Fruit fly (Drosophila melanogaster) whole organism, embryonic: ENCODE results near the gene CG9289.

Experiments used
- ATbp ChIP-seq: fragments of 200-800 bp; sonication (Bioruptor generic); optimal IDR thresholded peaks from 2 replicates; lab custom pipeline; 2017; ENCODE audit warnings: missing biosample characterization, mild to moderate bottlenecking, missing genetic modification characterization, missing genetic modification reagents
- BtbVII ChIP-seq: fragments of 200-800 bp; sonication (Bioruptor generic); optimal IDR thresholded peaks from 3 replicates; lab custom pipeline; 2017; ENCODE audit warnings: missing biosample characterization, mild to moderate bottlenecking, missing genetic modification characterization
- CG1024 ChIP-seq: fragments of 200-800 bp; sonication (Bioruptor generic); IDR thresholded peaks from 2 replicates; pipeline ENCODE4 v1.3.6; 2022; ENCODE audit warnings: missing biosample characterization, missing genetic modification characterization
- CG10543 ChIP-seq: fragments of 200-800 bp; sonication (Bioruptor generic); optimal IDR thresholded peaks from 3 replicates; lab custom pipeline; 2017; ENCODE audit warnings: missing biosample characterization, mild to moderate bottlenecking, missing genetic modification characterization, moderate library complexity
- CG11456 ChIP-seq: fragments of 200-800 bp; sonication (Bioruptor generic); IDR thresholded peaks from 3 replicates; pipeline ENCODE4 v1.3.6; 2022; ENCODE audit warnings: missing biosample characterization, missing genetic modification characterization
- CG13296 ChIP-seq: fragments of 200-800 bp; sonication (Bioruptor generic); optimal IDR thresholded peaks from 3 replicates; lab custom pipeline; 2018; ENCODE audit warnings: missing biosample characterization, mild to moderate bottlenecking, missing genetic modification characterization
- CG14014 ChIP-seq: fragments of 200-800 bp; sonication (Bioruptor generic); IDR thresholded peaks from 2 replicates; pipeline ENCODE4 v1.3.6; 2022; ENCODE audit warnings: missing biosample characterization, missing genetic modification characterization
- CG14050 ChIP-seq: fragments of 200-800 bp; sonication (Bioruptor generic); IDR thresholded peaks from 3 replicates; pipeline ENCODE4 v1.3.6; 2022; ENCODE audit warnings: missing biosample characterization, missing genetic modification characterization
- CG14710 ChIP-seq: fragments of 200-800 bp; sonication (Bioruptor generic); optimal IDR thresholded peaks from 3 replicates; lab custom pipeline; 2019; ENCODE audit warnings: missing biosample characterization, mild to moderate bottlenecking, missing genetic modification characterization, moderate library complexity
- CG1529 ChIP-seq: fragments of 200-800 bp; sonication (Bioruptor generic); optimal IDR thresholded peaks from 3 replicates; lab custom pipeline; 2018; ENCODE audit warnings: missing biosample characterization, missing genetic modification characterization
- CG17328 ChIP-seq: fragments of 200-800 bp; sonication (Bioruptor generic); IDR thresholded peaks from 2 replicates; pipeline ENCODE4 v1.3.6; 2022; ENCODE audit warnings: missing biosample characterization, missing genetic modification characterization
- CG17912 ChIP-seq: fragments of 200-800 bp; sonication (Bioruptor generic); optimal IDR thresholded peaks from 2 replicates; lab custom pipeline; 2018; ENCODE audit warnings: missing biosample characterization, mild to moderate bottlenecking, missing genetic modification characterization
- CG33213 ChIP-seq: fragments of 200-800 bp; sonication (Bioruptor generic); optimal IDR thresholded peaks from 3 replicates; lab custom pipeline; 2016; ENCODE audit warnings: missing biosample characterization, missing genetic modification characterization
- CG3407 ChIP-seq: fragments of 200-800 bp; sonication (Bioruptor generic); optimal IDR thresholded peaks from 2 replicates; lab custom pipeline; 2018; ENCODE audit warnings: missing biosample characterization, mild to moderate bottlenecking, missing genetic modification characterization
- CG34224 ChIP-seq: fragments of 200-800 bp; sonication (Bioruptor generic); IDR thresholded peaks from 3 replicates; pipeline ENCODE4 v1.3.6; 2022; ENCODE audit warnings: missing biosample characterization, missing genetic modification characterization; ENCODE audit not compliant: partially characterized antibody
- CG4360 ChIP-seq: fragments of 200-800 bp; sonication (Bioruptor generic); IDR thresholded peaks from 2 replicates; pipeline ENCODE4 v1.3.6; 2022; ENCODE audit warnings: missing biosample characterization, missing genetic modification characterization
- CG7271 ChIP-seq: fragments of 200-800 bp; sonication (Bioruptor generic); optimal IDR thresholded peaks from 2 replicates; lab custom pipeline; 2018; ENCODE audit warnings: missing biosample characterization, mild to moderate bottlenecking, missing genetic modification characterization, moderate library complexity
- CG8388 ChIP-seq: fragments of 200-800 bp; sonication (Bioruptor generic); optimal IDR thresholded peaks from 2 replicates; lab custom pipeline; 2019; ENCODE audit warnings: missing biosample characterization, mild to moderate bottlenecking, missing genetic modification characterization, moderate library complexity
- Dad ChIP-seq: fragments of 200-800 bp; sonication (Bioruptor generic); optimal IDR thresholded peaks from 3 replicates; lab custom pipeline; 2016; ENCODE audit warnings: missing biosample characterization, missing genetic modification characterization
- Dbx ChIP-seq: fragments of 200-800 bp; sonication (Bioruptor generic); IDR thresholded peaks from 3 replicates; pipeline ENCODE4 v1.3.6; 2022; ENCODE audit warnings: missing biosample characterization, missing genetic modification characterization
- Dfd ChIP-seq, 2 experiments: fragments of >200 bp; optimal IDR thresholded peaks; 2 replicates each; lab custom pipeline; 2017; ENCODE audit warnings: missing biosample characterization in 2 of 2, missing genetic modification characterization in 2 of 2
- Dp ChIP-seq: fragments of 200-800 bp; sonication (Bioruptor generic); optimal IDR thresholded peaks from 2 replicates; lab custom pipeline; 2018; ENCODE audit warnings: missing biosample characterization, mild to moderate bottlenecking, missing genetic modification characterization, moderate library complexity
- Ets97D ChIP-seq: fragments of 200-800 bp; sonication (Bioruptor generic); optimal IDR thresholded peaks from 3 replicates; lab custom pipeline; 2016; ENCODE audit warnings: missing biosample characterization, missing genetic modification characterization
- HLHmδ ChIP-seq: fragments of 200-800 bp; sonication (Bioruptor generic); optimal IDR thresholded peaks from 2 replicates; lab custom pipeline; 2018; ENCODE audit warnings: missing biosample characterization, mild to moderate bottlenecking, missing genetic modification characterization, moderate library complexity
- Hr39 ChIP-seq: fragments of >200 bp; optimal IDR thresholded peaks from 2 replicates; lab custom pipeline; 2017
- Med ChIP-seq: fragments of 200-800 bp; sonication (Bioruptor generic); peaks from one replicate; lab custom pipeline; 2016; ENCODE audit warnings: missing biosample characterization, missing genetic modification characterization, mild to moderate bottlenecking, inconsistent platforms, moderate library complexity
- NFAT ChIP-seq: fragments of 200-800 bp; sonication (Bioruptor generic); IDR thresholded peaks from 2 replicates; pipeline ENCODE4 v1.3.6; 2022; ENCODE audit warnings: missing biosample characterization, missing genetic modification characterization
- Opbp ChIP-seq: fragments of 200-800 bp; sonication (Bioruptor generic); IDR thresholded peaks from 3 replicates; pipeline ENCODE4 v1.3.6; 2022; ENCODE audit warnings: missing biosample characterization, missing genetic modification characterization; ENCODE audit not compliant: partially characterized antibody
- Scr ChIP-seq: fragments of 200-800 bp; sonication (Bioruptor generic); IDR thresholded peaks from 2 replicates; pipeline ENCODE4 v1.3.6; 2022; ENCODE audit warnings: missing biosample characterization, missing genetic modification characterization; ENCODE audit not compliant: partially characterized antibody
- Tbp ChIP-seq: fragments of >200 bp; optimal IDR thresholded peaks from 2 replicates; lab custom pipeline; 2018; ENCODE audit warnings: missing biosample characterization, missing genetic modification characterization
- az2 ChIP-seq: fragments of 200-800 bp; sonication (Bioruptor generic); optimal IDR thresholded peaks from 3 replicates; lab custom pipeline; 2016; ENCODE audit warnings: missing biosample characterization, missing genetic modification characterization
- cato ChIP-seq: fragments of 200-800 bp; sonication (Bioruptor generic); optimal IDR thresholded peaks from 2 replicates; lab custom pipeline; 2016; ENCODE audit warnings: missing biosample characterization, missing genetic modification characterization, borderline replicate concordance
- chinmo ChIP-seq: fragments of 200-800 bp; sonication (Bioruptor generic); IDR thresholded peaks from 4 replicates; pipeline ENCODE4 v1.3.6; 2022; ENCODE audit warnings: missing biosample characterization, missing genetic modification characterization; ENCODE audit not compliant: partially characterized antibody
- chm ChIP-seq: fragments of 200-800 bp; sonication (Bioruptor generic); IDR thresholded peaks from 2 replicates; pipeline ENCODE4 v1.3.6; 2022; ENCODE audit warnings: missing biosample characterization, missing genetic modification characterization
- ci ChIP-seq: fragments of 200-800 bp; sonication (Bioruptor generic); IDR thresholded peaks from 3 replicates; pipeline ENCODE4 v1.3.6; 2022; ENCODE audit warnings: missing biosample characterization, missing genetic modification characterization
- crp ChIP-seq, 2 experiments: fragments of 200-800 bp; sonication (Bioruptor generic); optimal IDR thresholded peaks; 2 replicates in 1 of 2; 3 replicates in 1 of 2; lab custom pipeline; 2017; ENCODE audit warnings: missing biosample characterization in 2 of 2, missing genetic modification characterization in 2 of 2, mild to moderate bottlenecking in 1 of 2, moderate library complexity in 1 of 2
- fd3F ChIP-seq: fragments of 200-800 bp; sonication (Bioruptor generic); optimal IDR thresholded peaks from 2 replicates; lab custom pipeline; 2018; ENCODE audit warnings: missing biosample characterization, mild to moderate bottlenecking, missing genetic modification characterization, moderate library complexity
- fd64A ChIP-seq: fragments of 200-800 bp; sonication (Bioruptor generic); optimal IDR thresholded peaks from 3 replicates; lab custom pipeline; 2018; ENCODE audit warnings: missing biosample characterization, mild to moderate bottlenecking, missing genetic modification characterization
- h ChIP-seq: fragments of >200 bp; optimal IDR thresholded peaks from 2 replicates; lab custom pipeline; 2017
- inv ChIP-seq: fragments of 200-800 bp; sonication (Bioruptor generic); IDR thresholded peaks from 2 replicates; pipeline ENCODE4 v1.3.6; 2022; ENCODE audit warnings: missing biosample characterization, missing genetic modification characterization; ENCODE audit not compliant: partially characterized antibody
- knrl ChIP-seq: fragments of 200-800 bp; sonication (Bioruptor generic); IDR thresholded peaks from 3 replicates; pipeline ENCODE4 v1.3.6; 2022; ENCODE audit warnings: missing biosample characterization, missing genetic modification characterization; ENCODE audit not compliant: partially characterized antibody
- lov ChIP-seq, 2 experiments: fragments of 200-800 bp in 1 of 2; fragments of >200 bp in 1 of 2; sonication (Bioruptor generic) in 1 of 2; IDR thresholded peaks in 1 of 2; optimal IDR thresholded peaks in 1 of 2; 2 replicates in 1 of 2; 3 replicates in 1 of 2; pipeline versions ENCODE4 v1.3.6 to Lab custom; 2017 to 2022; ENCODE audit warnings: missing biosample characterization in 1 of 2, missing genetic modification characterization in 1 of 2
- otp ChIP-seq: fragments of 200-800 bp; sonication (Bioruptor generic); IDR thresholded peaks from 3 replicates; pipeline ENCODE4, ENCODE4 v1.3.6; 2022; ENCODE audit warnings: missing biosample characterization, missing genetic modification characterization
- prd ChIP-seq, 3 experiments: fragments of >200 bp in 2 of 3; fragments of 200-800 bp in 1 of 3; sonication (Bioruptor generic) in 1 of 3; optimal IDR thresholded peaks in 2 of 3; IDR thresholded peaks in 1 of 3; 2 replicates in 2 of 3; 3 replicates in 1 of 3; pipeline versions ENCODE4 v1.3.6 to Lab custom; 2017 to 2022; ENCODE audit warnings: missing biosample characterization in 1 of 3, missing genetic modification characterization in 1 of 3
- run ChIP-seq: fragments of 200-800 bp; sonication (Bioruptor generic); optimal IDR thresholded peaks from 3 replicates; lab custom pipeline; 2018; ENCODE audit warnings: missing biosample characterization, mild to moderate bottlenecking, missing genetic modification characterization
- sens ChIP-seq: fragments of 200-800 bp; sonication (Bioruptor generic); peaks from one replicate; lab custom pipeline; 2016; ENCODE audit warnings: missing biosample characterization, missing genetic modification characterization
- shn ChIP-seq: fragments of 200-800 bp; sonication (Bioruptor generic); optimal IDR thresholded peaks from 3 replicates; lab custom pipeline; 2016; ENCODE audit warnings: missing biosample characterization, missing genetic modification characterization
- tio ChIP-seq: fragments of 200-800 bp; sonication (Bioruptor generic); optimal IDR thresholded peaks from 2 replicates; lab custom pipeline; 2017; ENCODE audit warnings: missing biosample characterization, missing genetic modification characterization, inconsistent platforms
- unc-4 ChIP-seq: fragments of 200-800 bp; sonication (Bioruptor generic); IDR thresholded peaks from 2 replicates; pipeline ENCODE4 v1.3.6; 2022; ENCODE audit warnings: missing biosample characterization, missing genetic modification characterization; ENCODE audit not compliant: partially characterized antibody
- zfh1 ChIP-seq: fragments of 200-800 bp; sonication (Bioruptor generic); IDR thresholded peaks from 3 replicates; pipeline ENCODE4 v1.3.6; 2022; ENCODE audit warnings: missing biosample characterization, missing genetic modification characterization

CG9289 gene

DNA sequence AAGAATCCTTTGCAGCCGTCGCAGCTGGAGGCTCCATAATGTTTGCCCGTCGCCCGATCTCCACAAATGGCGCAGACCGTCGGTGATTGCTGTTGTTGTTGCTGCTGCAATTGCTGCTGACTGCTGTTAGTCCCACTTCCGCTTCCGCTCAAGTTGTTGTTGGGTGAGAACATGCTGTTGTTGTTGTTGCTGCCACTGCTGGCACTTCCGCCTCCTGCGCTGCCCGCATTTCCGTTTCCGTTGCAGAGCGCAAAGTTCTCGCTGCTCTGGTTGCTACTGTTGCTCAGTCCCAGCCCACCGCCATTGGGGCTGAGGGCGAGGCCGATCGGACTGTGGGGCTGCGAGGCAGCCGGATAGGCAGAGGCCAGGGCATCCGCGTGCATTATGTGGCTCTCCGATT, 5.7 kb upstream of the CG9289 start:
- TF ChIP-seq CG3407 (GFP tag; lab: Kevin White, UChicago) (peak; percentile 9), Opbp (GFP tag; lab: Robert Waterston, UW) (peak; percentile 35; the same call in 1 of the 3 replicates), Hr39 (no peak), CG10543 (no peak), HLHmδ (GFP tag; lab: Kevin White, UChicago) (peak; percentile 46), h (lab: Kevin White, UChicago) (no peak), Med (peak; percentile 73), chm (peak; percentile 72), CG14050 (no peak), CG17912 (no peak), Dfd (GFP tag; optimal IDR thresholded peaks at IDR 0.05; lab: Kevin White, UChicago) (no peak), fd64A (GFP tag; lab: Kevin White, UChicago) (no peak), CG1024 (GFP tag; lab: Robert Waterston, UW) (no peak; the same call in 1 of the 2 replicates), CG14014 (GFP tag; lab: Robert Waterston, UW) (no peak), CG4360 (GFP tag; lab: Robert Waterston, UW) (peak; percentile 73), cato (no peak), Dad (GFP tag; lab: Kevin White, UChicago) (no peak), tio (GFP tag; lab: Kevin White, UChicago) (no peak), Tbp (GFP tag; lab: Kevin White, UChicago) (no peak), zfh1 (peak; percentile 40; the same call in 1 of the 3 replicates), CG33213 (GFP tag; lab: Kevin White, UChicago) (no peak), sens (GFP tag; lab: Kevin White, UChicago) (peak; percentile 16), otp (GFP tag; lab: Robert Waterston, UW) (peak; percentile 37; the same call in 1 of the 3 replicates), Ets97D (GFP tag; lab: Kevin White, UChicago) (peak; percentile 26), ATbp (peak; percentile 10), CG17328 (0 out of 2 replicates have a peak, but pooled peaks have one; percentile 26), NFAT (GFP tag; lab: Robert Waterston, UW) (no peak), ci (peak; percentile 54; the same call in 1 of the 3 replicates), Dp (no peak), az2 (GFP tag; lab: Kevin White, UChicago) (no peak), lov (optimal IDR thresholded peaks at IDR 0.05; lab: Kevin White, UChicago) (no peak), lov (GFP tag; IDR thresholded peaks at IDR 0.05; lab: Robert Waterston, UW) (0 out of 3 replicates have a peak, but pooled peaks have one; percentile 40), CG7271 (peak; percentile 69), prd (optimal IDR thresholded peaks at IDR 0.05; lab: Kevin White, UChicago) (no peak), prd (GFP tag; IDR thresholded peaks at IDR 0.05; lab: Robert Waterston, UW) (0 out of 3 replicates have a peak, but pooled peaks have one; percentile 9), CG11456 (peak; percentile 68; the same call in 1 of the 3 replicates)

DNA sequence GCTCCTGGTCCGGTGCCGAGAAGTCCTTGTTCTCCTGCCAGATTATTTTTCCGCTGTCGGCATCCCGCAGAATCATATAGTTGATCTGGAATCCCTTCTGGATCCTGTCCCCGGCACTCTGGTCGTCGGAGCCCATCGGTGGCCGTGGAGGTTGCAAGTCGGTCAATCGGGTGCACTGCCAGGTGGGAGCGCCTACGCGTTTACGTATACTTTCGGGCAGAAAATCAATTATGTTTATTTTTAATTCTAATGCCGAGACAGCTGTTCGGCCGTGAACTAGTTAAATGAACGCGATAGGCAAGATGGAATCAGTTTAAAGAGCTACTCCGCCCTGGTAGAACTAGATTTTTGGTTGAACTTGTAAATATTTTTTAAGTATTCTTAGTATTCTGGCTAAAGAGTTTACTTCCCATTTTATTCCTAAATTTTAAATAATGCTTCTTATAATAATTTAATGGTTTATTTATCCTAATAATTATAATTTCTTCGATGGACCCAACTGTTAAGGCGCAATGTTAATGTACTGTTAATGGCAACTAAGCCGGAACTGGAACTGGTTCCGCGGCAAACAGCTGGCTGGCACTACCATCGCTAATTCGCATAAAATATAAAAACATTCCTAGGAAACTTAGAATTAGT, 1.6 kb upstream of the CG9289 start, which contains the start of the genes PrBP and Trs23:
Gene PrBP, minus strand, starts transcription at position 288 of the 639 bp plus-strand sequence.
Gene Trs23, plus strand, starts transcription at position 564 of the 639 bp plus-strand sequence.
- TF ChIP-seq CG14710 (tag; lab: Kevin White, UChicago) (peak; percentile 34), run (tag; lab: Kevin White, UChicago) (no peak), chinmo (GFP tag; lab: Robert Waterston, UW) (peak; percentile 42; the same call in 1 of the 4 replicates), BtbVII (GFP tag; lab: Kevin White, UChicago) (no peak), Opbp (GFP tag; lab: Robert Waterston, UW) (0 out of 3 replicates have a peak, but pooled peaks have one; percentile 11), inv (peak; percentile 61; the same call in 1 of the 2 replicates), CG1529 (GFP tag; lab: Kevin White, UChicago) (no peak), CG8388 (GFP tag; lab: Kevin White, UChicago) (no peak), CG34224 (GFP tag; lab: Robert Waterston, UW) (peak; percentile 33; the same call in 1 of the 3 replicates), shn (GFP tag; lab: Kevin White, UChicago) (no peak), CG13296 (GFP tag; lab: Kevin White, UChicago) (no peak), Dbx (GFP tag; lab: Robert Waterston, UW) (no peak), unc-4 (GFP tag; lab: Robert Waterston, UW) (peak; percentile 59), Scr (GFP tag; lab: Robert Waterston, UW) (peak; percentile 67), crp (GFP tag; optimal IDR thresholded peaks at IDR 0.05; lab: Kevin White, UChicago) (peak; percentile 61 to 94), CG14050 (no peak), fd3F (no peak), knrl (peak; percentile 78)
